Worm (Caenorhabditis elegans): ENCODE data around the gene cab-1.
A peak's percentile ranks its signal among the peaks of the same experiment; 100 is the strongest.

cab-1 gene

DNA sequence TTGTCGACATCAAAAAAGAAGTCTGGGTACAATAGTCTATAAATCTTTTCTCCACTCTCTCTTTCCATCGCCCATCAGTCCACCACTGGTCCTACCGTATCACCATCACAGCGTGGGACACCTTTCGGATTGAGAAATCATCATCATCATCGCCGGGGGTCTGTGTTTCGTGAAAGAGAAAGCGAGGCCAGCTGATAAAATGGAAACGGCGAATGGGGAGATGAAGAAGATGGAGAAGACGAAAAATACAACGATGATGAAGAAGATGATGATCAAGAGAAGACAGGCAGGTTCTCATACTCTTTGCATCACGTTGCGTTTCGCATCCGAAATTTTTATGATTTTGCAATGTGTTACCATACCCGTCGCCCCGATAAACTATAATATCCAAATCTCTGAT, 36.3 kb downstream of the cab-1 start:
- no peak for TF ChIP-seq aly-1 (tag; optimal IDR thresholded peaks at IDR 0.05)
- no peak for TF ChIP-seq hmg-4 (GFP tag; optimal IDR thresholded peaks at IDR 0.05)
- TF ChIP-seq sea-1 (GFP tag; conservative IDR thresholded peaks at IDR 0.05), result no peak
- no peak for TF ChIP-seq scrt-1 (GFP tag; IDR thresholded peaks at IDR 0.05)
- TF ChIP-seq pes-1 (GFP tag; IDR thresholded peaks at IDR 0.05), result no peak

DNA sequence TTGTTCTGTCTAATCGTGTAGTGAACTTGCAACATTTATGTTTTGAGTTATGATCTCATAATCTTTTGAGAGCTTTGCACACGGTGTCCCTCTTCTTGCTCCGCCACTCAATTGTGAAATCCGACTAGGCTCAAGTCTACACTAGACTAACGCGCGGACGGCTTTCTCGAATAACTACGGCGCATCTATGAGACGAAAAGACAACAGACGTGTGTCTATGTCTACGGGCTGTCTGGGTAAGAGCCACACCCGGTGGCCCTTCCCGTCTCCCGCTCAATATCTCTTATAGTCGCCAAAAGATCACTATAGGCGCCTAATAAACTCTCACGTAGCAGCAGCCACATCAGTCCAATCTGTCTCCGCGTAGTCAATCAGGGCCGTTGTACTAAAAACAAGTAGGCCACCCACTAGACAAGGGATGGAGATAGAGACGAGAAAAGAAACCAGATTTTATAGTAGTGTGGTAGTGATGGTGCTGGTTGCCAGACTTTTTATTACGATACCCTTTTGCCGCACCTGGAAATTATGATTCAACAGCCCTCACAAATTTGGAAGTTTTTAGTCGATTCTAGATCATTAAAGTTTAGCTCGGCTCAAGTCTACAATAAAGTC, 36.9 kb downstream of the cab-1 start:
- TF ChIP-seq ets-7 (tag; optimal IDR thresholded peaks at IDR 0.05), result no peak
- TF ChIP-seq ceh-36 (tag; optimal IDR thresholded peaks at IDR 0.05), result no peak
- no peak for TF ChIP-seq hmbx-1 (tag; optimal IDR thresholded peaks at IDR 0.05)
- TF ChIP-seq sea-1 (GFP tag; conservative IDR thresholded peaks at IDR 0.05), result no peak
- TF ChIP-seq hmg-4 (GFP tag; optimal IDR thresholded peaks at IDR 0.05), result no peak
- no peak for TF ChIP-seq pes-1 (GFP tag; IDR thresholded peaks at IDR 0.05)
- no peak for TF ChIP-seq hnd-1 (tag; optimal IDR thresholded peaks at IDR 0.05)
- no peak for TF ChIP-seq flt-1 (GFP tag; IDR thresholded peaks at IDR 0.05)
- TF ChIP-seq F13C5.2 (tag; optimal IDR thresholded peaks at IDR 0.05), result no peak
- no peak for TF ChIP-seq tra-4 (tag; optimal IDR thresholded peaks at IDR 0.05)
- no peak for TF ChIP-seq aly-1 (tag; optimal IDR thresholded peaks at IDR 0.05)
- TF ChIP-seq B0310.2 (tag; optimal IDR thresholded peaks at IDR 0.05), result no peak
- no peak for TF ChIP-seq tbx-11 (GFP tag; IDR thresholded peaks at IDR 0.05)
- TF ChIP-seq tbx-37 (GFP tag; conservative IDR thresholded peaks at IDR 0.05), result no peak
- TF ChIP-seq ceh-13 (GFP tag; optimal IDR thresholded peaks at IDR 0.05), result no peak
- no peak for TF ChIP-seq scrt-1 (GFP tag; IDR thresholded peaks at IDR 0.05)
- TF ChIP-seq ama-1 (optimal IDR thresholded peaks at IDR 0.05), result no peak

DNA sequence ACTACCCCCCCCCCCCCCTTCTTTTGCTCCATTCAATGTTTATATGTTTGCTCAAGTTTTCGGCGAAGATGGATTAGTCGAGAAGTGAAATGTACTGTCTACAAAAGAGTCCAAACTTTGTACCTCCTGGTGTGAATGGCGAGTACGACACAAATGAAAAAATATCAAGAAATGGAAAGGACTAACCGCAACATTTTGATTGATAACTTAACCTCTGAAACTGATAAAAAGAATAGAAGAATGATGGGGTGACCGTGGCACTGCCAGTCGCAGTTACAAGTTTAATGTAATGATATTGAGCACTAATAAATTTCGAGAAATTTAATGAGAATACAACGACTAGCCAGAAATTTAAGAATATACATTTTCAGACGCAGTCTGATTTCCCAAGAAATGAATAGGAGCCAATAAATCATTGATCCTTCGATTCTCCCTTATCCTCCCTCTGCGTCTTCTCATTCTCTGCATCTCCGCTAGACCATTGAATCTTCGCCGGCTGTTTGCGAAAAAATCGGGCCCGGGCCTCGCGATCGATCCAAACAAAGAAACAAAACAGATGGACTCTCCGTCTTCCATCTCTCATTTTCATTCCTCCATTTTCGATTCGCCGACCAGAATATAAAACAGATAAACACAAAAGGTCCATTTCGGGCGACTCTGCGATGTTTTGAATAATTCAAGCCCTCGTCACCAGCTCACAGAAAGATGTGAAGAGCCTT, 37.9 kb downstream of the cab-1 start:
- TF ChIP-seq tbx-37 (GFP tag; conservative IDR thresholded peaks at IDR 0.05), result no peak
- no peak for TF ChIP-seq aly-1 (tag; optimal IDR thresholded peaks at IDR 0.05)
- no peak for TF ChIP-seq hmbx-1 (tag; optimal IDR thresholded peaks at IDR 0.05)
- no peak for TF ChIP-seq ama-1 (optimal IDR thresholded peaks at IDR 0.05)
- no peak for TF ChIP-seq ceh-36 (tag; optimal IDR thresholded peaks at IDR 0.05)
- no peak for TF ChIP-seq ets-7 (tag; optimal IDR thresholded peaks at IDR 0.05)
- TF ChIP-seq flt-1 (GFP tag; IDR thresholded peaks at IDR 0.05), result no peak
- TF ChIP-seq B0310.2 (tag; optimal IDR thresholded peaks at IDR 0.05), result no peak
- TF ChIP-seq F13C5.2 (tag; optimal IDR thresholded peaks at IDR 0.05), result no peak
- no peak for TF ChIP-seq sea-1 (GFP tag; conservative IDR thresholded peaks at IDR 0.05)
- TF ChIP-seq scrt-1 (GFP tag; IDR thresholded peaks at IDR 0.05), result no peak
- no peak for TF ChIP-seq hmg-4 (GFP tag; optimal IDR thresholded peaks at IDR 0.05)
- no peak for TF ChIP-seq pes-1 (GFP tag; IDR thresholded peaks at IDR 0.05)
- no peak for TF ChIP-seq hnd-1 (tag; optimal IDR thresholded peaks at IDR 0.05)
- no peak for TF ChIP-seq ceh-13 (GFP tag; optimal IDR thresholded peaks at IDR 0.05)
- no peak for TF ChIP-seq tbx-11 (GFP tag; IDR thresholded peaks at IDR 0.05)
- no peak for TF ChIP-seq tra-4 (tag; optimal IDR thresholded peaks at IDR 0.05)

DNA sequence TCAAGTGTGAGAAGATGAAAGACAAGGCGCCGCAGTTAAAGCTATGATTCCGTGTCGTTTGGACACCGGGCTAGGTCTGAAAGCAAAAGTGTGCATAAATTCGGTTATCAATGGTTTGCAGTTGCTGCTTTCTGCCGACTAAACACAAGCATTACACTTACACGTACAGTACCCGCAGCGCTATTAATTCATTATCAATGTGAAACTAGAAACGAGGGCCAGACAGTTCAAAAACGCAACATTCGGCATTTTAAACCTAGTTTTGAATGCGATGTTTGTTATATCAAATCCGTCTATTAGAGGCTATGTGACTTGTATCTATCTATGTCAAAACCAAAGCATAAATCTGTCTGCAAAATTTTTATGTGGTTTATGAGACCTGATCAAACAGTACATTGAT, 38.7 kb downstream of the cab-1 start:
- TF ChIP-seq B0310.2 (tag; optimal IDR thresholded peaks at IDR 0.05) (no peak), tbx-11 (GFP tag; IDR thresholded peaks at IDR 0.05) (no peak), hmg-4 (GFP tag; optimal IDR thresholded peaks at IDR 0.05) (no peak), ets-7 (tag; optimal IDR thresholded peaks at IDR 0.05) (no peak), hnd-1 (tag; optimal IDR thresholded peaks at IDR 0.05) (no peak), flt-1 (GFP tag; IDR thresholded peaks at IDR 0.05) (no peak), pes-1 (GFP tag; IDR thresholded peaks at IDR 0.05) (no peak), hmbx-1 (tag; optimal IDR thresholded peaks at IDR 0.05) (no peak), ceh-36 (tag; optimal IDR thresholded peaks at IDR 0.05) (no peak), sea-1 (GFP tag; conservative IDR thresholded peaks at IDR 0.05) (no peak), F13C5.2 (tag; optimal IDR thresholded peaks at IDR 0.05) (no peak), tbx-37 (GFP tag; conservative IDR thresholded peaks at IDR 0.05) (no peak), tra-4 (tag; optimal IDR thresholded peaks at IDR 0.05) (no peak), ceh-13 (GFP tag; optimal IDR thresholded peaks at IDR 0.05) (no peak), aly-1 (tag; optimal IDR thresholded peaks at IDR 0.05) (no peak)

DNA sequence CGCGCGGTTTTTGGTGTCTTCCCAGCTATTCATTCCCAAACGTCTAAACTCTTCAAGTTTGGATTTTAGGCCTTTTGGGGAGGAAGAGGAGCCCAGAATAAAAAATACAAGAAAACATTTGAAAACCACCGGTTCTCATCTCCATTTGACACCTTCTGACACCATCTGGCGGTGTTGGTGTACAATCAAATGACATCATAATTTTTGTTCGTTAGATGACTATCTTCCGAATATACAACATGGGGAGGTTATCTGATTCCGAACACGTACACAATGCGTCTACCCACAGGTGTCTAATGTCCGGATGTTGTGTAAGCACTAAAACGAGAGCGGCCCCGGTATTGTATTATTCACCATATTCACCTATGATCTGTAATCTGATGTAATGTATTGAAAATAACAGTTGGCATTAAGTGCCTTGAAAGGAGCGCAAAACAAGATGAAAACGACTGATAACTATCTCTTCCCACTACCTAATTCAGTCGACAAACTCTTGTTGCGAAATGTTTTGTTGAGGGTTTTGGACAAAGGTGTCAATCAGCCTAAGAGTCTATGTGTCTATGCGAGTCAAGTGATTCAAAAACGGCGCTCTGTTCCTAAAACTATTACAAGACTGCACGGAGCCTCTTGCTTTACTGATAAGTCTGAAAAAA, 40.1 kb downstream of the cab-1 start:
- TF ChIP-seq hmbx-1 (tag; optimal IDR thresholded peaks at IDR 0.05) (no peak), flt-1 (GFP tag; IDR thresholded peaks at IDR 0.05) (no peak), tbx-37 (GFP tag; conservative IDR thresholded peaks at IDR 0.05) (no peak), ceh-36 (tag; optimal IDR thresholded peaks at IDR 0.05) (no peak), B0310.2 (tag; optimal IDR thresholded peaks at IDR 0.05) (no peak), tra-4 (tag; optimal IDR thresholded peaks at IDR 0.05) (no peak), hnd-1 (tag; optimal IDR thresholded peaks at IDR 0.05) (no peak), tbx-11 (GFP tag; IDR thresholded peaks at IDR 0.05) (no peak), ets-7 (tag; optimal IDR thresholded peaks at IDR 0.05) (no peak), F13C5.2 (tag; optimal IDR thresholded peaks at IDR 0.05) (no peak), scrt-1 (GFP tag; IDR thresholded peaks at IDR 0.05) (no peak), hmg-4 (GFP tag; optimal IDR thresholded peaks at IDR 0.05) (no peak), aly-1 (tag; optimal IDR thresholded peaks at IDR 0.05) (no peak), sea-1 (GFP tag; conservative IDR thresholded peaks at IDR 0.05) (no peak), pes-1 (GFP tag; IDR thresholded peaks at IDR 0.05) (no peak)

DNA sequence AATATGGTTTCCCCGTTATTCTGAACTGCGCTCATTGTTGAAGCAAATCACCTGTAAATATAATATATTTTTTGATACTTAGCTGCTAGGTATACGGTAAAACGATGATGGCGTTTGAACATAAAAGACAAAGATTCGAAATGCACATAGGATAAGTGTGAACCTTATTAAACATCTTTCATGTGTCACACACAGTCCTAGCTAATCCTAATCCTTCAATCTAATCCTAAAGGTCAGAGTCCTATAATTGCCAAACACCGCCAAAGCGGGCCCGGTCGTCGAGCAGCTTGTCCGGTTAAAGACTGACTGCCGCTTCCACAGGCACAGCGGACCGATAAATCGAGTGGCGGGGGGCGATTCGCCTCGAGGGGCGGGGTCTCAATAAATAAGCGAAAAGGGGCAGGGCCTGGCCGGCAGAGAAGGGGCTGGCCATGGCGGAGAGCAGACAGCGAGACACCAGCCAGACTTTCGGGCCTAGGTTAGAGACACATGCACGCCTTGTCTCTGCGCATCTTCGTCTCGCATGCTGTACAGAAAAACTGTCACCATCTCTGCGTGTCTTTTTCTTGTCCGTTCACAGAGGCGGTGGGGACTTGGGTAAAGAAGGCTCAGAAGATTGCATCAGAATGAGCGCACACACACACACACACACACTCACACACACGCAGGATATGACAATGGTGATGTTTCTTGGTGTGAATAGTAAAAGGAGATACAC, 40.9 kb downstream of the cab-1 start, which contains the start of gene F57G12.1:
F57G12.1 (minus strand) TSS at position 51 of the 718 bp plus-strand sequence.
- TF ChIP-seq F13C5.2 (tag; optimal IDR thresholded peaks at IDR 0.05) (peak; percentile 15), flt-1 (GFP tag; IDR thresholded peaks at IDR 0.05) (peak; percentile 11; the same call in 1 of the 2 replicates), ceh-13 (GFP tag; optimal IDR thresholded peaks at IDR 0.05) (peak; percentile 7), ets-7 (tag; optimal IDR thresholded peaks at IDR 0.05) (no peak), tbx-11 (GFP tag; IDR thresholded peaks at IDR 0.05) (no peak), hmg-4 (GFP tag; optimal IDR thresholded peaks at IDR 0.05) (peak; percentile 83), scrt-1 (GFP tag; IDR thresholded peaks at IDR 0.05) (no peak), tbx-37 (GFP tag; conservative IDR thresholded peaks at IDR 0.05) (no peak), hnd-1 (tag; optimal IDR thresholded peaks at IDR 0.05) (no peak), ceh-36 (tag; optimal IDR thresholded peaks at IDR 0.05) (peak; percentile 83)
